Worm (Caenorhabditis elegans) whole organism, L4/young adult: Measurements from ENCODE around the gene ubc-20.

Source experiments
- W03F9.2 ChIP-seq: fragments of 150-350 bp; optimal IDR thresholded peaks from 2 replicates; lab custom pipeline; 2014; ENCODE audit warnings: missing biosample characterization, missing genetic modification characterization
- him-1 ChIP-seq: sonication (generic microtip); optimal IDR thresholded peaks from 2 replicates; lab custom pipeline; 2016; ENCODE audit warnings: missing genotype, missing genetic modification reagents, missing genetic modification characterization, missing compliant biosample characterization

DNA sequence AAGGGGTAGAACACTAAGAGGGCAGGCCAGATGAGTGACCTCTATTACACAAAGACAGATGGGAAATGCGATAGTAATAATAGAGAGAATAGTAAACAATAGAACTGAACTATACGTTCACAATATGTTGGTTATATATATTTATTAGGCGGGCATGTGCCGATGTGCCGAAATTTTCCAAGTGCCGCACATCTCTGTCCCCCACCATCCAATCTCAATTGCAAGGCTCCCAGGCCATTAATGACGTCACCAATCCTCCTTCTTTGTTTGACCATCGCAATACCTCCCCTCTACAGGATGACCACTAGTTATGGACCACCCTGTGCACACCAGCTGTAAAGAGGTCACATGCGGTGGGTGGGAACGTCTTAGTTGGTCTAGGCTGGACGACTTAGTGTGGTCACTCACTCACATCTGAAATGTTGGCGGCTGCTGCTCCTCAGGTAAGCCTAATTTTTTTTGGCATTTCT, 9.5 kb upstream of the ubc-20 start, which contains the start of gene F40G9.6:
- TF ChIP-seq him-1 (tag; lab: Kevin White, UChicago) (no peak), W03F9.2 (no peak)
